Fruit fly (Drosophila melanogaster) whole organism, embryonic: ENCODE measurements around the gene Doc1.
A peak's percentile ranks its signal among the peaks of the same experiment; 100 is the strongest.

Experiments used
- Atf3 ChIP-seq: fragments of 200-800 bp; sonication (Bioruptor generic); optimal IDR thresholded peaks from 3 replicates; lab custom pipeline; 2016; ENCODE audit warnings: missing biosample characterization, missing genetic modification characterization
- B-H1 ChIP-seq: fragments of 200-800 bp; sonication (Bioruptor generic); IDR thresholded peaks from 3 replicates; pipeline ENCODE4 v1.3.6; 2022; ENCODE audit warnings: missing biosample characterization, missing genetic modification characterization
- Bgb ChIP-seq: fragments of 200-800 bp; sonication (Bioruptor generic); IDR thresholded peaks from 2 replicates; pipeline ENCODE4 v1.3.6; 2022; ENCODE audit warnings: missing biosample characterization, missing genetic modification characterization; ENCODE audit not compliant: partially characterized antibody
- CG10274 ChIP-seq: fragments of 200-800 bp; sonication (Bioruptor generic); optimal IDR thresholded peaks from 3 replicates; lab custom pipeline; 2017; ENCODE audit warnings: missing biosample characterization, mild to moderate bottlenecking, missing genetic modification characterization
- CG10543 ChIP-seq: fragments of 200-800 bp; sonication (Bioruptor generic); optimal IDR thresholded peaks from 3 replicates; lab custom pipeline; 2017; ENCODE audit warnings: missing biosample characterization, mild to moderate bottlenecking, missing genetic modification characterization, moderate library complexity
- CG11560 ChIP-seq: fragments of 200-800 bp; sonication (Bioruptor generic); IDR thresholded peaks from 3 replicates; pipeline ENCODE4 v1.3.6; 2022; ENCODE audit warnings: missing biosample characterization, missing genetic modification characterization
- CG11723 ChIP-seq: fragments of 200-800 bp; sonication (Bioruptor generic); optimal IDR thresholded peaks from 2 replicates; lab custom pipeline; 2017; ENCODE audit warnings: missing biosample characterization, mild to moderate bottlenecking, missing genetic modification characterization
- CG13123 ChIP-seq: fragments of 200-800 bp; sonication (Bioruptor generic); optimal IDR thresholded peaks from 2 replicates; lab custom pipeline; 2016; ENCODE audit warnings: missing biosample characterization, missing genetic modification characterization
- CG13775 ChIP-seq: fragments of 200-800 bp; sonication (Bioruptor generic); optimal IDR thresholded peaks from 3 replicates; lab custom pipeline; 2017; ENCODE audit warnings: missing biosample characterization, mild to moderate bottlenecking, missing genetic modification characterization
- CG17568 ChIP-seq: fragments of 200-800 bp; sonication (Bioruptor generic); optimal IDR thresholded peaks from 2 replicates; lab custom pipeline; 2018; ENCODE audit warnings: missing biosample characterization, mild to moderate bottlenecking, missing genetic modification characterization, moderate library complexity
- CG18011 ChIP-seq: fragments of 200-800 bp; sonication (Bioruptor generic); optimal IDR thresholded peaks from 2 replicates; lab custom pipeline; 2017; ENCODE audit warnings: missing biosample characterization, missing genetic modification characterization, mild to moderate bottlenecking, moderate library complexity, missing genotype
- CG4730 ChIP-seq: fragments of 200-800 bp; sonication (Bioruptor generic); IDR thresholded peaks from 2 replicates; pipeline ENCODE4 v1.3.6; 2022; ENCODE audit warnings: missing biosample characterization, missing genetic modification characterization
- CG5953 ChIP-seq: fragments of 200-800 bp; sonication (Bioruptor generic); IDR thresholded peaks from 2 replicates; pipeline ENCODE4 v1.3.6; 2022; ENCODE audit warnings: missing biosample characterization, missing genetic modification characterization
- CG6654 ChIP-seq: fragments of 200-800 bp; sonication (Bioruptor generic); optimal IDR thresholded peaks from 2 replicates; lab custom pipeline; 2017; ENCODE audit warnings: missing biosample characterization, mild to moderate bottlenecking, missing genetic modification characterization
- CG7745 ChIP-seq: fragments of 200-800 bp; sonication (Bioruptor generic); optimal IDR thresholded peaks from 2 replicates; lab custom pipeline; 2018; ENCODE audit warnings: missing biosample characterization, mild to moderate bottlenecking, missing genetic modification characterization, moderate library complexity
- CG8359 ChIP-seq: fragments of 200-800 bp; sonication (Bioruptor generic); optimal IDR thresholded peaks from 2 replicates; lab custom pipeline; 2017; ENCODE audit warnings: missing biosample characterization, mild to moderate bottlenecking, missing genetic modification characterization, borderline replicate concordance
- Dfd ChIP-seq, 2 experiments: fragments of >200 bp; optimal IDR thresholded peaks; 2 replicates each; lab custom pipeline; 2017; ENCODE audit warnings: missing biosample characterization in 2 of 2, missing genetic modification characterization in 2 of 2
- Dip3 ChIP-seq: fragments of 200-800 bp; sonication (Bioruptor generic); optimal IDR thresholded peaks from 3 replicates; lab custom pipeline; 2016; ENCODE audit warnings: missing biosample characterization, missing genetic modification characterization
- Doc3 ChIP-seq: fragments of 200-800 bp; sonication (Bioruptor generic); IDR thresholded peaks from 3 replicates; pipeline ENCODE4 v1.3.6; 2022; ENCODE audit warnings: missing biosample characterization, missing genetic modification characterization; ENCODE audit not compliant: partially characterized antibody
- H2.0 ChIP-seq: fragments of 200-800 bp; sonication (Bioruptor generic); IDR thresholded peaks from 2 replicates; pipeline ENCODE4 v1.3.6; 2022; ENCODE audit warnings: missing biosample characterization, missing genetic modification characterization
- Hey ChIP-seq: fragments of 200-800 bp; sonication (Bioruptor generic); optimal IDR thresholded peaks from 3 replicates; lab custom pipeline; 2018; ENCODE audit warnings: missing biosample characterization, mild to moderate bottlenecking, missing genetic modification characterization
- Lpt ChIP-seq: fragments of >200 bp; optimal IDR thresholded peaks from 2 replicates; lab custom pipeline; 2018; ENCODE audit warnings: missing biosample characterization, missing genetic modification characterization
- MESR4 ChIP-seq: fragments of 200-800 bp; sonication (Bioruptor generic); optimal IDR thresholded peaks from 2 replicates; lab custom pipeline; 2018; ENCODE audit warnings: missing biosample characterization, mild to moderate bottlenecking, missing genetic modification characterization, moderate library complexity
- Opbp ChIP-seq: fragments of 200-800 bp; sonication (Bioruptor generic); IDR thresholded peaks from 3 replicates; pipeline ENCODE4 v1.3.6; 2022; ENCODE audit warnings: missing biosample characterization, missing genetic modification characterization; ENCODE audit not compliant: partially characterized antibody
- Optix ChIP-seq: fragments of 200-800 bp; sonication (Bioruptor generic); IDR thresholded peaks from 3 replicates; pipeline ENCODE4 v1.3.6; 2022; ENCODE audit warnings: missing biosample characterization, missing genetic modification characterization
- Six4 ChIP-seq: fragments of 200-800 bp; sonication (Bioruptor generic); optimal IDR thresholded peaks from 2 replicates; lab custom pipeline; 2016; ENCODE audit warnings: missing biosample characterization, missing genetic modification characterization
- Taf1 ChIP-seq: fragments of 200-800 bp; sonication (Bioruptor generic); IDR thresholded peaks from 2 replicates; pipeline ENCODE4 v1.3.6; 2022; ENCODE audit warnings: missing biosample characterization, missing genetic modification characterization
- YL-1 ChIP-seq: fragments of 200-800 bp; sonication (Bioruptor generic); optimal IDR thresholded peaks from 3 replicates; lab custom pipeline; 2017; ENCODE audit warnings: missing biosample characterization, mild to moderate bottlenecking, missing genetic modification characterization
- bigmax ChIP-seq: fragments of 200-800 bp; sonication (Bioruptor generic); optimal IDR thresholded peaks from 2 replicates; lab custom pipeline; 2018; ENCODE audit warnings: missing biosample characterization, mild to moderate bottlenecking, missing genetic modification characterization
- caup ChIP-seq: fragments of 200-800 bp; sonication (Bioruptor generic); optimal IDR thresholded peaks from 3 replicates; lab custom pipeline; 2017; ENCODE audit warnings: missing biosample characterization, mild to moderate bottlenecking, missing genetic modification characterization, moderate library complexity; ENCODE audit not compliant: severe bottlenecking
- cg ChIP-seq: fragments of 200-800 bp; sonication (Bioruptor generic); optimal IDR thresholded peaks from 3 replicates; lab custom pipeline; 2019; ENCODE audit warnings: missing biosample characterization, mild to moderate bottlenecking, missing genetic modification characterization, moderate library complexity
- crol ChIP-seq: fragments of 200-800 bp; sonication (Bioruptor generic); IDR thresholded peaks from 2 replicates; pipeline ENCODE4 v1.3.6; 2022; ENCODE audit warnings: missing biosample characterization, missing genetic modification characterization
- dan ChIP-seq: fragments of 200-800 bp; sonication (Bioruptor generic); IDR thresholded peaks from 2 replicates; pipeline ENCODE4 v1.3.6; 2022; ENCODE audit warnings: missing biosample characterization, missing genetic modification characterization
- danr ChIP-seq: fragments of 200-800 bp; sonication (Bioruptor generic); IDR thresholded peaks from 2 replicates; pipeline ENCODE4 v1.3.6; 2022; ENCODE audit warnings: missing biosample characterization, missing genetic modification characterization
- emc ChIP-seq: fragments of 200-800 bp; sonication (Bioruptor generic); optimal IDR thresholded peaks from 2 replicates; lab custom pipeline; 2016; ENCODE audit warnings: missing biosample characterization, missing genetic modification characterization
- en ChIP-seq: fragments of 200-800 bp; sonication (Bioruptor generic); optimal IDR thresholded peaks from 2 replicates; lab custom pipeline; 2016; ENCODE audit warnings: missing biosample characterization, missing genetic modification characterization
- esg ChIP-seq: fragments of 200-800 bp; sonication (Bioruptor generic); conservative IDR thresholded peaks from 2 replicates; pipeline ENCODE4 v1.3.6; 2022; ENCODE audit warnings: missing biosample characterization, missing genetic modification characterization
- fd96Cb ChIP-seq: fragments of 200-800 bp; sonication (Bioruptor generic); optimal IDR thresholded peaks from 2 replicates; lab custom pipeline; 2018; ENCODE audit warnings: missing biosample characterization, mild to moderate bottlenecking, missing genetic modification characterization, moderate library complexity
- gce ChIP-seq: fragments of 200-800 bp; sonication (Bioruptor generic); IDR thresholded peaks from 3 replicates; pipeline ENCODE4 v1.3.6; 2022; ENCODE audit warnings: missing biosample characterization, missing genetic modification characterization
- gcm ChIP-seq: fragments of 200-800 bp; sonication (Bioruptor generic); optimal IDR thresholded peaks from 2 replicates; lab custom pipeline; 2019; ENCODE audit warnings: missing biosample characterization, mild to moderate bottlenecking, missing genetic modification characterization, moderate library complexity
- gfzf ChIP-seq: fragments of 200-800 bp; sonication (Bioruptor generic); optimal IDR thresholded peaks from 2 replicates; lab custom pipeline; 2016; ENCODE audit warnings: missing biosample characterization, mild to moderate bottlenecking, missing genetic modification characterization, moderate library complexity
- ken ChIP-seq: fragments of 200-800 bp; sonication (Bioruptor generic); IDR thresholded peaks from 3 replicates; pipeline ENCODE4 v1.3.6; 2022; ENCODE audit warnings: missing biosample characterization, missing genetic modification characterization
- lab ChIP-seq: fragments of 200-800 bp; sonication (Bioruptor generic); optimal IDR thresholded peaks from 3 replicates; lab custom pipeline; 2017; ENCODE audit warnings: missing biosample characterization, missing genetic modification characterization, mild to moderate bottlenecking, moderate library complexity, missing genetic modification reagents
- nau ChIP-seq: fragments of 200-800 bp; sonication (Bioruptor generic); optimal IDR thresholded peaks from 3 replicates; lab custom pipeline; 2017; ENCODE audit warnings: missing biosample characterization, mild to moderate bottlenecking, missing genetic modification characterization, missing genetic modification reagents
- peb ChIP-seq: fragments of 200-800 bp; sonication (Bioruptor generic); IDR thresholded peaks from 2 replicates; pipeline ENCODE4 v1.3.6; 2022; ENCODE audit warnings: missing biosample characterization, missing genetic modification characterization
- rib ChIP-seq: fragments of 200-800 bp; sonication (Bioruptor generic); IDR thresholded peaks from 2 replicates; pipeline ENCODE4 v1.3.6; 2022; ENCODE audit warnings: missing biosample characterization, missing genetic modification characterization
- salm ChIP-seq: fragments of 200-800 bp; sonication (Bioruptor generic); optimal IDR thresholded peaks from 2 replicates; lab custom pipeline; 2018; ENCODE audit warnings: missing biosample characterization, mild to moderate bottlenecking, missing genetic modification characterization
- sr ChIP-seq: fragments of 200-800 bp; sonication (Bioruptor generic); IDR thresholded peaks from 3 replicates; pipeline ENCODE4 v1.3.6; 2022; ENCODE audit warnings: missing biosample characterization, missing genetic modification characterization
- trem ChIP-seq: fragments of 200-800 bp; optimal IDR thresholded peaks from 3 replicates; lab custom pipeline; 2019; ENCODE audit warnings: missing biosample characterization, mild to moderate bottlenecking, missing genetic modification characterization, moderate library complexity
- usp ChIP-seq: fragments of >200 bp; optimal IDR thresholded peaks from 2 replicates; lab custom pipeline; 2017; ENCODE audit warnings: missing biosample characterization, missing genetic modification characterization
- zfh2 ChIP-seq: fragments of 200-800 bp; sonication (Bioruptor generic); optimal IDR thresholded peaks from 2 replicates; lab custom pipeline; 2016; ENCODE audit warnings: missing biosample characterization, missing genetic modification characterization

The Doc1 gene

dm6 chr3L:9045318-9045717 lies 4.1 kb downstream of the Doc1 start (continued):
- TF ChIP-seq salm (no peak), CG11723 (no peak), peb (GFP tag; lab: Robert Waterston, UW) (peak; percentile 71), CG10274 (GFP tag; lab: Kevin White, UChicago) (peak; percentile 68), en (GFP tag; lab: Kevin White, UChicago) (no peak), emc (GFP tag; lab: Kevin White, UChicago) (peak; percentile 40), MESR4 (no peak), Taf1 (no peak), H2.0 (GFP tag; lab: Robert Waterston, UW) (peak; percentile 37), YL-1 (GFP tag; lab: Kevin White, UChicago) (no peak), Six4 (GFP tag; lab: Kevin White, UChicago) (peak; percentile 53), CG13123 (GFP tag; lab: Kevin White, UChicago) (no peak), Lpt (GFP tag; lab: Kevin White, UChicago) (no peak), esg (GFP tag; lab: Robert Waterston, UW) (peak; percentile 67), CG10543 (no peak), ken (GFP tag; lab: Robert Waterston, UW) (peak; percentile 71), fd96Cb (tag; lab: Kevin White, UChicago) (peak; percentile 74), caup (GFP tag; lab: Kevin White, UChicago) (peak; percentile 34), Hey (no peak), lab (peak; percentile 64), Atf3 (GFP tag; lab: Kevin White, UChicago) (peak; percentile 42), Optix (GFP tag; lab: Robert Waterston, UW) (peak; percentile 61; the same call in 2 of the 3 replicates), CG11560 (tag; lab: Robert Waterston, UW) (no peak), gfzf (no peak), Opbp (GFP tag; lab: Robert Waterston, UW) (no peak), usp (GFP tag; lab: Kevin White, UChicago) (no peak), trem (tag; lab: Kevin White, UChicago) (peak; percentile 53), CG6654 (peak; percentile 19), nau (GFP tag; lab: Kevin White, UChicago) (no peak), cg (no peak), Dfd (GFP tag; optimal IDR thresholded peaks at IDR 0.05; lab: Kevin White, UChicago) (no peak), CG7745 (tag; lab: Kevin White, UChicago) (no peak), CG4730 (GFP tag; lab: Robert Waterston, UW) (peak; percentile 75), rib (GFP tag; lab: Robert Waterston, UW) (no peak), B-H1 (GFP tag; lab: Robert Waterston, UW) (peak; percentile 53; the same call in 1 of the 3 replicates), zfh2 (GFP tag; lab: Kevin White, UChicago) (peak; percentile 35), danr (GFP tag; lab: Robert Waterston, UW) (peak; percentile 51; the same call in 1 of the 2 replicates), CG8359 (GFP tag; lab: Kevin White, UChicago) (no peak), Bgb (no peak), sr (peak; percentile 48; the same call in 1 of the 3 replicates), gcm (GFP tag; lab: Kevin White, UChicago) (peak; percentile 19), crol (GFP tag; lab: Robert Waterston, UW) (no peak), CG5953 (peak; percentile 66), gce (GFP tag; lab: Robert Waterston, UW) (peak; percentile 73; the same call in 1 of the 3 replicates), dan (GFP tag; lab: Robert Waterston, UW) (peak; percentile 71; the same call in 1 of the 2 replicates), Dip3 (GFP tag; lab: Kevin White, UChicago) (peak; percentile 17), CG17568 (GFP tag; lab: Kevin White, UChicago) (no peak), CG18011 (no peak), CG13775 (GFP tag; lab: Kevin White, UChicago) (peak; percentile 29), bigmax (GFP tag; lab: Kevin White, UChicago) (no peak), Doc3 (GFP tag; lab: Robert Waterston, UW) (no peak)
